Fruit fly (Drosophila melanogaster) whole organism, embryonic: ENCODE measurements around the gene CG31776.
A peak's percentile ranks its signal among the peaks of the same experiment; 100 is the strongest.

Experiments used
- B-H1 ChIP-seq: fragments of 200-800 bp; sonication (Bioruptor generic); IDR thresholded peaks from 3 replicates; pipeline ENCODE4 v1.3.6; 2022; ENCODE audit warnings: missing biosample characterization, missing genetic modification characterization
- CG10431 ChIP-seq: fragments of 200-800 bp; sonication (Bioruptor generic); optimal IDR thresholded peaks from 3 replicates; lab custom pipeline; 2018; ENCODE audit warnings: missing biosample characterization, mild to moderate bottlenecking, missing genetic modification characterization
- CG10654 ChIP-seq: fragments of 200-800 bp; sonication (Bioruptor generic); optimal IDR thresholded peaks from 2 replicates; lab custom pipeline; 2016; ENCODE audit warnings: missing biosample characterization, missing genetic modification characterization
- CG11504 ChIP-seq: fragments of 200-800 bp; sonication (Bioruptor generic); optimal IDR thresholded peaks from 3 replicates; lab custom pipeline; 2019; ENCODE audit warnings: missing biosample characterization, mild to moderate bottlenecking, missing genetic modification characterization, moderate library complexity
- CG11695 ChIP-seq: fragments of 200-800 bp; sonication (Bioruptor generic); IDR thresholded peaks from 3 replicates; pipeline ENCODE4 v1.3.6; 2022; ENCODE audit warnings: missing biosample characterization, missing genetic modification characterization
- CG14441 ChIP-seq: fragments of 200-800 bp; sonication (Bioruptor generic); IDR thresholded peaks from 2 replicates; pipeline ENCODE4 v1.3.6; 2022; ENCODE audit warnings: missing biosample characterization, missing genetic modification characterization
- CG14860 ChIP-seq: fragments of 200-800 bp; sonication (Bioruptor generic); IDR thresholded peaks from 3 replicates; pipeline ENCODE4 v1.3.6; 2022; ENCODE audit warnings: missing biosample characterization, missing genetic modification characterization; ENCODE audit not compliant: partially characterized antibody
- CG15269 ChIP-seq: fragments of 200-800 bp; sonication (Bioruptor generic); optimal IDR thresholded peaks from 2 replicates; lab custom pipeline; 2018; ENCODE audit warnings: missing biosample characterization, mild to moderate bottlenecking, missing genetic modification characterization, moderate library complexity
- CG16813 ChIP-seq: fragments of 200-800 bp; sonication (Bioruptor generic); IDR thresholded peaks from 3 replicates; pipeline ENCODE4 v1.3.6; 2022; ENCODE audit warnings: missing biosample characterization, missing genetic modification characterization; ENCODE audit not compliant: partially characterized antibody
- CG17359 ChIP-seq: fragments of 200-800 bp; sonication (Bioruptor generic); optimal IDR thresholded peaks from 3 replicates; lab custom pipeline; 2018; ENCODE audit warnings: missing biosample characterization, mild to moderate bottlenecking, missing genetic modification characterization, moderate library complexity
- CG17385 ChIP-seq: fragments of 200-800 bp; sonication (Bioruptor generic); optimal IDR thresholded peaks from 3 replicates; lab custom pipeline; 2018; ENCODE audit warnings: missing biosample characterization, mild to moderate bottlenecking, missing genetic modification characterization
- CG1832 ChIP-seq: fragments of 200-800 bp; sonication (Bioruptor generic); optimal IDR thresholded peaks from 2 replicates; lab custom pipeline; 2017; ENCODE audit warnings: missing biosample characterization, mild to moderate bottlenecking, missing genetic modification characterization, inconsistent platforms
- CG2202 ChIP-seq: fragments of 200-800 bp; sonication (Bioruptor generic); optimal IDR thresholded peaks from 2 replicates; lab custom pipeline; 2018; ENCODE audit warnings: missing biosample characterization, mild to moderate bottlenecking, missing genetic modification characterization
- CG2678 ChIP-seq: fragments of 200-800 bp; sonication (Bioruptor generic); optimal IDR thresholded peaks from 3 replicates; lab custom pipeline; 2019; ENCODE audit warnings: missing biosample characterization, mild to moderate bottlenecking, missing genetic modification characterization, moderate library complexity
- CG42726 ChIP-seq: fragments of 200-800 bp; sonication (Bioruptor generic); IDR thresholded peaks from 2 replicates; pipeline ENCODE4 v1.3.6; 2022; ENCODE audit warnings: missing biosample characterization, missing genetic modification characterization; ENCODE audit not compliant: partially characterized antibody
- CG4282 ChIP-seq: fragments of 200-800 bp; sonication (Bioruptor generic); optimal IDR thresholded peaks from 2 replicates; lab custom pipeline; 2016; ENCODE audit warnings: missing biosample characterization, missing genetic modification characterization
- CG43689 ChIP-seq: fragments of 200-800 bp; sonication (Bioruptor generic); IDR thresholded peaks from 2 replicates; pipeline ENCODE4 v1.3.6; 2022; ENCODE audit warnings: missing biosample characterization, missing genetic modification characterization
- CG4404 ChIP-seq: fragments of 200-800 bp; sonication (Bioruptor generic); IDR thresholded peaks from 2 replicates; pipeline ENCODE4 v1.3.6; 2022; ENCODE audit warnings: missing biosample characterization, missing genetic modification characterization
- CG5180 ChIP-seq: fragments of 200-800 bp; sonication (Bioruptor generic); optimal IDR thresholded peaks from 3 replicates; lab custom pipeline; 2017; ENCODE audit warnings: missing biosample characterization, missing genetic modification characterization, mild to moderate bottlenecking, moderate library complexity, missing genetic modification reagents
- CG8089 ChIP-seq: fragments of 200-800 bp; sonication (Bioruptor generic); optimal IDR thresholded peaks from 3 replicates; lab custom pipeline; 2016; ENCODE audit warnings: missing biosample characterization, missing genetic modification characterization
- CG8765 ChIP-seq: fragments of 200-800 bp; sonication (Bioruptor generic); IDR thresholded peaks from 2 replicates; pipeline ENCODE4 v1.3.6; 2022; ENCODE audit warnings: missing biosample characterization, missing genetic modification characterization
- Drgx ChIP-seq: fragments of 200-800 bp; sonication (Bioruptor generic); IDR thresholded peaks from 2 replicates; pipeline ENCODE4 v1.3.6; 2022; ENCODE audit warnings: missing biosample characterization, missing genetic modification characterization
- Gug ChIP-seq: fragments of 200-800 bp; sonication (Bioruptor generic); IDR thresholded peaks from 4 replicates; pipeline ENCODE4 v1.3.6; 2022; ENCODE audit warnings: missing biosample characterization, missing genetic modification characterization
- HLH3B ChIP-seq: fragments of 200-800 bp; sonication (Bioruptor generic); IDR thresholded peaks from 2 replicates; pipeline ENCODE4 v1.3.6; 2022; ENCODE audit warnings: missing biosample characterization, missing genetic modification characterization
- Hmx ChIP-seq: fragments of 200-800 bp; sonication (Bioruptor generic); optimal IDR thresholded peaks from 2 replicates; lab custom pipeline; 2016; ENCODE audit warnings: missing biosample characterization, missing genetic modification characterization
- Hr3 ChIP-seq: fragments of 200-800 bp; sonication (Bioruptor generic); optimal IDR thresholded peaks from 3 replicates; lab custom pipeline; 2016; ENCODE audit warnings: missing biosample characterization, missing genetic modification characterization
- Hr39 ChIP-seq: fragments of >200 bp; optimal IDR thresholded peaks from 2 replicates; lab custom pipeline; 2017
- Hr51 ChIP-seq, 2 experiments: fragments of 200-800 bp; sonication (Bioruptor generic); optimal IDR thresholded peaks; 2 replicates in 1 of 2; 3 replicates in 1 of 2; lab custom pipeline; 2016 to 2018; ENCODE audit warnings: missing biosample characterization in 2 of 2, missing genetic modification characterization in 2 of 2, mild to moderate bottlenecking in 1 of 2, moderate library complexity in 1 of 2
- Max ChIP-seq: fragments of 200-800 bp; sonication (Bioruptor generic); optimal IDR thresholded peaks from 2 replicates; lab custom pipeline; 2016; ENCODE audit warnings: missing biosample characterization, mild to moderate bottlenecking, missing genetic modification characterization
- Oli ChIP-seq: fragments of 200-800 bp; sonication (Bioruptor generic); optimal IDR thresholded peaks from 2 replicates; lab custom pipeline; 2018; ENCODE audit warnings: missing biosample characterization, mild to moderate bottlenecking, missing genetic modification characterization, moderate library complexity
- Sin3A ChIP-seq: fragments of >200 bp; optimal IDR thresholded peaks from 2 replicates; lab custom pipeline; 2018
- Stat92E ChIP-seq, 3 experiments: fragments of >200 bp in 2 of 3; fragments of 200-800 bp in 1 of 3; sonication (Bioruptor generic) in 1 of 3; optimal IDR thresholded peaks; 2 replicates each; lab custom pipeline; 2017 to 2019; ENCODE audit warnings: missing biosample characterization in 3 of 3, missing genetic modification characterization in 3 of 3, mild to moderate bottlenecking in 1 of 3, moderate library complexity in 1 of 3
- cas ChIP-seq: fragments of 200-800 bp; sonication (Bioruptor generic); IDR thresholded peaks from 2 replicates; pipeline ENCODE4 v1.3.6; 2022; ENCODE audit warnings: missing biosample characterization, missing genetic modification characterization
- chinmo ChIP-seq: fragments of 200-800 bp; sonication (Bioruptor generic); IDR thresholded peaks from 4 replicates; pipeline ENCODE4 v1.3.6; 2022; ENCODE audit warnings: missing biosample characterization, missing genetic modification characterization; ENCODE audit not compliant: partially characterized antibody
- chm ChIP-seq: fragments of 200-800 bp; sonication (Bioruptor generic); IDR thresholded peaks from 2 replicates; pipeline ENCODE4 v1.3.6; 2022; ENCODE audit warnings: missing biosample characterization, missing genetic modification characterization
- dmrt99B ChIP-seq: fragments of 200-800 bp; sonication (Bioruptor generic); optimal IDR thresholded peaks from 2 replicates; lab custom pipeline; 2018; ENCODE audit warnings: missing biosample characterization, mild to moderate bottlenecking, missing genetic modification characterization, moderate library complexity
- esg ChIP-seq: fragments of 200-800 bp; sonication (Bioruptor generic); conservative IDR thresholded peaks from 2 replicates; pipeline ENCODE4 v1.3.6; 2022; ENCODE audit warnings: missing biosample characterization, missing genetic modification characterization
- fd3F ChIP-seq: fragments of 200-800 bp; sonication (Bioruptor generic); optimal IDR thresholded peaks from 2 replicates; lab custom pipeline; 2018; ENCODE audit warnings: missing biosample characterization, mild to moderate bottlenecking, missing genetic modification characterization, moderate library complexity
- gem ChIP-seq: fragments of 200-800 bp; sonication (Bioruptor generic); optimal IDR thresholded peaks from 2 replicates; lab custom pipeline; 2019; ENCODE audit warnings: missing biosample characterization, mild to moderate bottlenecking, missing genetic modification characterization, moderate library complexity
- h ChIP-seq: fragments of >200 bp; optimal IDR thresholded peaks from 2 replicates; lab custom pipeline; 2017
- insv ChIP-seq, 2 experiments: fragments of 200-800 bp; sonication (Bioruptor generic); optimal IDR thresholded peaks; 3 replicates each; lab custom pipeline; 2016 to 2018; ENCODE audit warnings: missing biosample characterization in 2 of 2, missing genetic modification characterization in 2 of 2
- lab ChIP-seq: fragments of 200-800 bp; sonication (Bioruptor generic); optimal IDR thresholded peaks from 3 replicates; lab custom pipeline; 2017; ENCODE audit warnings: missing biosample characterization, missing genetic modification characterization, mild to moderate bottlenecking, moderate library complexity, missing genetic modification reagents
- pan ChIP-seq, 4 experiments: fragments of >200 bp in 3 of 4; fragments of 200-800 bp in 1 of 4; sonication (Bioruptor generic) in 1 of 4; optimal IDR thresholded peaks in 3 of 4; IDR thresholded peaks in 1 of 4; 2 replicates each; pipeline versions ENCODE4 v1.3.6 to Lab custom; 2017 to 2022; ENCODE audit warnings: missing biosample characterization in 2 of 4, missing genetic modification characterization in 2 of 4, mixed read lengths in 1 of 4
- pb ChIP-seq: fragments of 200-800 bp; sonication (Bioruptor generic); optimal IDR thresholded peaks from 3 replicates; lab custom pipeline; 2016; ENCODE audit warnings: missing biosample characterization, missing genetic modification characterization
- peb ChIP-seq: fragments of 200-800 bp; sonication (Bioruptor generic); IDR thresholded peaks from 2 replicates; pipeline ENCODE4 v1.3.6; 2022; ENCODE audit warnings: missing biosample characterization, missing genetic modification characterization
- pnt ChIP-seq: fragments of 200-800 bp; sonication (Bioruptor generic); optimal IDR thresholded peaks from 3 replicates; lab custom pipeline; 2016; ENCODE audit warnings: missing biosample characterization, missing genetic modification characterization
- ro ChIP-seq: fragments of 200-800 bp; sonication (Bioruptor generic); IDR thresholded peaks from 2 replicates; pipeline ENCODE4 v1.3.6; 2022; ENCODE audit warnings: missing biosample characterization, missing genetic modification characterization
- sob ChIP-seq: fragments of 200-800 bp; sonication (Bioruptor generic); IDR thresholded peaks from 2 replicates; pipeline ENCODE4 v1.3.6; 2022; ENCODE audit warnings: missing biosample characterization, missing genetic modification characterization
- sr ChIP-seq: fragments of 200-800 bp; sonication (Bioruptor generic); IDR thresholded peaks from 3 replicates; pipeline ENCODE4 v1.3.6; 2022; ENCODE audit warnings: missing biosample characterization, missing genetic modification characterization
- stc ChIP-seq: fragments of 200-800 bp; sonication (Bioruptor generic); IDR thresholded peaks from 2 replicates; pipeline ENCODE4 v1.3.6; 2022; ENCODE audit warnings: missing biosample characterization, missing genetic modification characterization
- trh ChIP-seq: fragments of 200-800 bp; sonication (Bioruptor generic); optimal IDR thresholded peaks from 2 replicates; lab custom pipeline; 2016; ENCODE audit warnings: missing biosample characterization, missing genetic modification characterization

Gene CG31776

dm6 chr2L:3435086-3435485 is 34.9 kb upstream of the CG31776 start (continued):
- TF ChIP-seq Stat92E (GFP tag; optimal IDR thresholded peaks at IDR 0.05; lab: Kevin White, UChicago): no peak
- TF ChIP-seq Hmx (GFP tag; lab: Kevin White, UChicago): no peak
- peak; percentile 35; the same call in 2 of the 4 replicates for TF ChIP-seq Gug (GFP tag; lab: Robert Waterston, UW)
- TF ChIP-seq CG43689 (GFP tag; lab: Robert Waterston, UW): no peak
- TF ChIP-seq CG14860 (GFP tag; lab: Robert Waterston, UW): no peak
- peak; percentile 78 for TF ChIP-seq HLH3B (GFP tag; lab: Robert Waterston, UW)
- no peak for TF ChIP-seq insv (GFP tag; optimal IDR thresholded peaks at IDR 0.05; lab: Kevin White, UChicago)
- TF ChIP-seq sob (GFP tag; lab: Robert Waterston, UW): no peak
- TF ChIP-seq lab: peak; percentile 39
- TF ChIP-seq CG8765: no peak
- peak; percentile 10 for TF ChIP-seq CG17385 (GFP tag; lab: Kevin White, UChicago)
- no peak for TF ChIP-seq h (lab: Kevin White, UChicago)
- TF ChIP-seq ro (GFP tag; lab: Robert Waterston, UW): no peak
- TF ChIP-seq pnt (GFP tag; lab: Kevin White, UChicago): peak; percentile 13
- TF ChIP-seq sr: no peak; the same call in 2 of the 3 replicates
- TF ChIP-seq peb: peak; percentile 52; the same call in 1 of the 2 replicates
- TF ChIP-seq CG10431 (GFP tag; lab: Kevin White, UChicago): no peak
- TF ChIP-seq stc (GFP tag; lab: Robert Waterston, UW): peak; percentile 55; the same call in 1 of the 2 replicates
- TF ChIP-seq CG4404: peak; percentile 32
- no peak for TF ChIP-seq CG42726 (GFP tag; lab: Robert Waterston, UW)
- TF ChIP-seq CG4282 (GFP tag; lab: Kevin White, UChicago): no peak
- no peak for TF ChIP-seq B-H1 (GFP tag; lab: Robert Waterston, UW)
- no peak for TF ChIP-seq pb
- no peak for TF ChIP-seq chinmo (GFP tag; lab: Robert Waterston, UW)

dm6 chr2L:3436347-3436746 is 33.6 kb upstream of the CG31776 start:
- peak; percentile 54 for TF ChIP-seq CG5180
- TF ChIP-seq dmrt99B (tag; lab: Kevin White, UChicago): peak; percentile 28
- TF ChIP-seq Hr39 (lab: Kevin White, UChicago): no peak
- peak; percentile 23 for TF ChIP-seq CG15269
- TF ChIP-seq CG11695: no peak
- TF ChIP-seq CG2678: peak; percentile 13
- peak; percentile 17; the same call in 1 of the 2 replicates for TF ChIP-seq Drgx (GFP tag; lab: Robert Waterston, UW)
- TF ChIP-seq Max (GFP tag; lab: Kevin White, UChicago): no peak
- no peak for TF ChIP-seq CG2202 (tag; lab: Kevin White, UChicago)
- TF ChIP-seq chm (GFP tag; lab: Robert Waterston, UW): no peak
- no peak for TF ChIP-seq CG8089
- TF ChIP-seq fd3F (GFP tag; lab: Kevin White, UChicago): no peak
- TF ChIP-seq Hr51 (GFP tag; optimal IDR thresholded peaks at IDR 0.05; lab: Kevin White, UChicago): peak in 1 of 2 experiments; percentile 44
- TF ChIP-seq CG17359 (tag; lab: Kevin White, UChicago): peak; percentile 19
- 0 out of 2 replicates have a peak, but pooled peaks have one; percentile 39 for TF ChIP-seq stc (GFP tag; lab: Robert Waterston, UW)
- peak; percentile 25 for TF ChIP-seq gem
- no peak for TF ChIP-seq CG1832 (GFP tag; lab: Kevin White, UChicago)
- TF ChIP-seq pan (optimal IDR thresholded peaks at IDR 0.05; lab: Kevin White, UChicago): no peak
- TF ChIP-seq pan (GFP tag; optimal IDR thresholded peaks at IDR 0.05 in 1 of 2, IDR thresholded peaks at IDR 0.05 in 1 of 2): peak in 1 of 2 experiments; percentile 59
- TF ChIP-seq cas (GFP tag; lab: Robert Waterston, UW): no peak
- TF ChIP-seq CG11504 (tag; lab: Kevin White, UChicago): peak; percentile 13
- no peak for TF ChIP-seq CG10654 (GFP tag; lab: Kevin White, UChicago)
- no peak for TF ChIP-seq Sin3A (lab: Kevin White, UChicago)
- TF ChIP-seq CG16813 (GFP tag; lab: Robert Waterston, UW): no peak
- peak; percentile 15 for TF ChIP-seq Oli
- TF ChIP-seq trh (GFP tag; lab: Kevin White, UChicago): no peak
- TF ChIP-seq Hr3 (GFP tag; lab: Kevin White, UChicago): no peak
- TF ChIP-seq CG14441 (GFP tag; lab: Robert Waterston, UW): peak; percentile 21; the same call in 1 of the 2 replicates
- 0 out of 2 replicates have a peak, but pooled peaks have one; percentile 15 for TF ChIP-seq esg (GFP tag; lab: Robert Waterston, UW)
